Fruit fly (Drosophila melanogaster): Measurements from ENCODE around the gene Nlg4.
A peak's percentile ranks its signal among the peaks of the same experiment; 100 is the strongest.

Gene Nlg4

dm6 chr3R:20262927-20263644, 58.5 kb downstream of the Nlg4 start:
- no peak for TF ChIP-seq dmrt93B (GFP tag; optimal IDR thresholded peaks at IDR 0.05)
- TF ChIP-seq lola (GFP tag; optimal IDR thresholded peaks at IDR 0.05), result no peak
- no peak for TF ChIP-seq fru (GFP tag; optimal IDR thresholded peaks at IDR 0.05)
- no peak for TF ChIP-seq Dfd (GFP tag; optimal IDR thresholded peaks at IDR 0.05)
- no peak for TF ChIP-seq Vsx2 (GFP tag; optimal IDR thresholded peaks at IDR 0.05; ENCODE audit: partially characterized antibody)
- no peak for TF ChIP-seq tai (GFP tag; optimal IDR thresholded peaks at IDR 0.05)
- no peak for TF ChIP-seq usp (GFP tag; optimal IDR thresholded peaks at IDR 0.05)
- no peak for TF ChIP-seq Mio (GFP tag; optimal IDR thresholded peaks at IDR 0.05)
- no peak for TF ChIP-seq Jra (GFP tag; optimal IDR thresholded peaks at IDR 0.05)
- TF ChIP-seq brk (GFP tag; optimal IDR thresholded peaks at IDR 0.05), result no peak
- TF ChIP-seq br (GFP tag; optimal IDR thresholded peaks at IDR 0.05), result no peak
- no peak for TF ChIP-seq Hr83 (GFP tag; optimal IDR thresholded peaks at IDR 0.05; ENCODE audit: poor library complexity, severe bottlenecking)
- TF ChIP-seq pan (optimal IDR thresholded peaks at IDR 0.05), result no peak
- TF ChIP-seq OdsH (GFP tag; optimal IDR thresholded peaks at IDR 0.05), result no peak
- no peak for TF ChIP-seq psq (GFP tag; optimal IDR thresholded peaks at IDR 0.05)
- no peak for TF ChIP-seq Myc (optimal IDR thresholded peaks at IDR 0.05)
- TF ChIP-seq CG9705 (GFP tag; optimal IDR thresholded peaks at IDR 0.05), result no peak
- no peak for TF ChIP-seq h (GFP tag; optimal IDR thresholded peaks at IDR 0.05)
- no peak for TF ChIP-seq dsf (GFP tag; optimal IDR thresholded peaks at IDR 0.05; ENCODE audit: borderline replicate concordance)
- TF ChIP-seq sage (GFP tag; optimal IDR thresholded peaks at IDR 0.05), result no peak

- TF ChIP-seq tai (GFP tag; optimal IDR thresholded peaks at IDR 0.05) (no peak), dl (GFP tag; optimal IDR thresholded peaks at IDR 0.05; ENCODE audit: insufficient read depth in 1 of 2, partially characterized antibody in 2 of 2) (no peak), CrebA (GFP tag; optimal IDR thresholded peaks at IDR 0.05; ENCODE audit: borderline replicate concordance) (no peak), Dif (GFP tag; optimal IDR thresholded peaks at IDR 0.05; ENCODE audit: partially characterized antibody) (no peak), Abd-B (GFP tag; optimal IDR thresholded peaks at IDR 0.05) (no peak), Myc (optimal IDR thresholded peaks at IDR 0.05) (no peak), Mio (GFP tag; optimal IDR thresholded peaks at IDR 0.05) (no peak), rgr (GFP tag; optimal IDR thresholded peaks at IDR 0.05) (peak; percentile 1), psq (GFP tag; optimal IDR thresholded peaks at IDR 0.05) (peak; percentile 74), GATAd (GFP tag; optimal IDR thresholded peaks at IDR 0.05) (no peak), lola (GFP tag; optimal IDR thresholded peaks at IDR 0.05) (no peak), Jra (GFP tag; optimal IDR thresholded peaks at IDR 0.05) (no peak), usp (GFP tag; optimal IDR thresholded peaks at IDR 0.05) (no peak), ey (GFP tag; optimal IDR thresholded peaks at IDR 0.05) (no peak), Rel (GFP tag; optimal IDR thresholded peaks at IDR 0.05) (no peak), Rel (tag; optimal IDR thresholded peaks at IDR 0.05) (no peak), brk (GFP tag; optimal IDR thresholded peaks at IDR 0.05) (no peak), OdsH (GFP tag; optimal IDR thresholded peaks at IDR 0.05) (no peak), dmrt93B (GFP tag; optimal IDR thresholded peaks at IDR 0.05) (no peak), Hr83 (GFP tag; optimal IDR thresholded peaks at IDR 0.05; ENCODE audit: poor library complexity, severe bottlenecking) (no peak), h (GFP tag; optimal IDR thresholded peaks at IDR 0.05) (peak; percentile 2), woc (GFP tag; optimal IDR thresholded peaks at IDR 0.05) (no peak), pan (optimal IDR thresholded peaks at IDR 0.05) (no peak), CG32264 (GFP tag; optimal IDR thresholded peaks at IDR 0.05) (no peak)
Measured at dm6 chr3R:20263793-20264483, 59.3 kb downstream of the Nlg4 start.

- TF ChIP-seq h (GFP tag; optimal IDR thresholded peaks at IDR 0.05) (peak; percentile 50), Hr83 (GFP tag; optimal IDR thresholded peaks at IDR 0.05; ENCODE audit: poor library complexity, severe bottlenecking) (no peak), Vsx2 (GFP tag; optimal IDR thresholded peaks at IDR 0.05; ENCODE audit: partially characterized antibody) (peak; percentile 4), HLH106 (tag; optimal IDR thresholded peaks at IDR 0.05) (no peak), Myc (optimal IDR thresholded peaks at IDR 0.05) (no peak), CrebA (GFP tag; optimal IDR thresholded peaks at IDR 0.05; ENCODE audit: borderline replicate concordance) (no peak), pan (optimal IDR thresholded peaks at IDR 0.05) (no peak), br (GFP tag; optimal IDR thresholded peaks at IDR 0.05) (no peak), sv (GFP tag; optimal IDR thresholded peaks at IDR 0.05) (no peak), brk (GFP tag; optimal IDR thresholded peaks at IDR 0.05) (no peak), jim (GFP tag; optimal IDR thresholded peaks at IDR 0.05) (no peak), dl (GFP tag; optimal IDR thresholded peaks at IDR 0.05; ENCODE audit: insufficient read depth in 1 of 2, partially characterized antibody in 2 of 2) (no peak), rgr (GFP tag; optimal IDR thresholded peaks at IDR 0.05) (peak; percentile 37), sage (GFP tag; optimal IDR thresholded peaks at IDR 0.05) (peak; percentile 17), dmrt93B (GFP tag; optimal IDR thresholded peaks at IDR 0.05) (no peak), foxo (GFP tag; optimal IDR thresholded peaks at IDR 0.05) (no peak), Abd-B (GFP tag; optimal IDR thresholded peaks at IDR 0.05) (no peak), Dif (GFP tag; optimal IDR thresholded peaks at IDR 0.05; ENCODE audit: partially characterized antibody) (no peak), psq (GFP tag; optimal IDR thresholded peaks at IDR 0.05) (no peak), ey (GFP tag; optimal IDR thresholded peaks at IDR 0.05) (no peak), Dfd (GFP tag; optimal IDR thresholded peaks at IDR 0.05) (no peak), fru (GFP tag; optimal IDR thresholded peaks at IDR 0.05) (peak; percentile 33), Sp1 (GFP tag; optimal IDR thresholded peaks at IDR 0.05) (no peak), Hr78 (GFP tag; optimal IDR thresholded peaks at IDR 0.05) (no peak), Mio (GFP tag; optimal IDR thresholded peaks at IDR 0.05) (no peak), dsf (GFP tag; optimal IDR thresholded peaks at IDR 0.05; ENCODE audit: borderline replicate concordance) (no peak), lola (GFP tag; optimal IDR thresholded peaks at IDR 0.05) (no peak), CG32264 (GFP tag; optimal IDR thresholded peaks at IDR 0.05) (no peak), Rel (GFP tag; optimal IDR thresholded peaks at IDR 0.05) (no peak), Rel (tag; optimal IDR thresholded peaks at IDR 0.05) (peak; percentile 56), Jra (GFP tag; optimal IDR thresholded peaks at IDR 0.05) (no peak), Hnf4 (GFP tag; optimal IDR thresholded peaks at IDR 0.05) (no peak), N (GFP tag; optimal IDR thresholded peaks at IDR 0.05) (no peak), CG9705 (GFP tag; optimal IDR thresholded peaks at IDR 0.05) (no peak)
Measured at dm6 chr3R:20264770-20265169, 60.2 kb downstream of the Nlg4 start.
